Worm (Caenorhabditis elegans): ENCODE data around the gene cmk-1.
"Not testable (repeated sequence)": the region's sequence is repeated elsewhere in the genome, so short reads cannot be mapped to it uniquely, and the experiment has no call there.

cmk-1 gene

DNA sequence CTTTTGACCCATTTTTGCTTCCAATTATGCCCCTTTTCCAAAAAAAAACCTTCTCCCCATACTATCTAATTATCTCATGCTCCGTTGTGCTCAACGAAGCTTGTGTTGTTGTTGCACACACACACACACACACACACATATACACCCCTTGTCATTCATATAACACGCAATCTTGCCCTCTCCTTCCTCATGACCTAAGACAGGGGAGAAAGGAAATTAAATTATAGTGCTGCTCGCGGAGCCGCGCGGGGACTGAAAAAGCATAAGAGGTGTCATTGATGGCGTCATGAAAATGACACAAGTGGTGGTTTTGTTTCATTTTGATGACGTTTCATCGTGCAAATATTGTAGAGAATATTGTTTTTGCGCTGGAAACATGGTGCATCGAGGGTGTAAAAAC, 2.5 kb downstream of the cmk-1 start:
- TF ChIP-seq ref-2 (tag; optimal IDR thresholded peaks at IDR 0.05) (peak; percentile 6), fkh-6 (tag; optimal IDR thresholded peaks at IDR 0.05) (no peak), ceh-14 (tag; optimal IDR thresholded peaks at IDR 0.05) (peak; percentile 29), nhr-11 (tag; optimal IDR thresholded peaks at IDR 0.05) (no peak), F13H6.1 (tag; optimal IDR thresholded peaks at IDR 0.05) (no peak), unc-42 (tag; optimal IDR thresholded peaks at IDR 0.05) (peak; percentile 95), ceh-31 (tag; optimal IDR thresholded peaks at IDR 0.05) (peak; percentile 4), npax-4 (tag; optimal IDR thresholded peaks at IDR 0.05) (no peak), che-1 (tag; optimal IDR thresholded peaks at IDR 0.05) (no peak)

DNA sequence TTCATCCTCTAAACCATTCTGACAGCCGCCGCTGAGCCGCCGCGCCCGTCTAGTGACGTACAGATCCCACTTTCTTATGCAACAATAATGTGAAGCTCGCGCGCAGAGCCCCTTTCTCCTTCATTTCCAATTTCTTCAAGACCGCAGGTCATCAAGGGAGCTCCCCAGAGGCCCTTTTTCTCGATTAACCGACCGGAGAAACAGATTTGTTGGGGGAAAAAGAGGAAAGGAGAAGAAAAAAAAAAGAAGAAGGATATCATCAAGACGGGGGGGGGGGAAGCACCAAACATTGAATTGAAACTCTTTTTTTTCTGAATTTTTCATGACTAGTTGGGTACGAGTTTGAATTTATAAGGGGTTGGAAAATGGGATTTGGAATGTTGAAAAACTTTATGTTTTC, 3.1 kb downstream of the cmk-1 start:
- TF ChIP-seq fkh-6 (tag; optimal IDR thresholded peaks at IDR 0.05) (no peak), lin-11 (tag; optimal IDR thresholded peaks at IDR 0.05) (no peak), pag-3 (tag; optimal IDR thresholded peaks at IDR 0.05; ENCODE audit: borderline replicate concordance) (no peak), C38D4.7 (GFP tag; optimal IDR thresholded peaks at IDR 0.05) (no peak), ceh-14 (tag; optimal IDR thresholded peaks at IDR 0.05) (no peak), hlh-15 (tag; optimal IDR thresholded peaks at IDR 0.05) (no peak), ceh-6 (GFP tag; optimal IDR thresholded peaks at IDR 0.05) (no peak), ama-1 (optimal IDR thresholded peaks at IDR 0.05) (no peak), elt-2 (tag; optimal IDR thresholded peaks at IDR 0.05) (no peak), pqm-1 (tag; optimal IDR thresholded peaks at IDR 0.05) (no peak), pha-2 (tag; optimal IDR thresholded peaks at IDR 0.05) (no peak), K09A11.1 (tag; optimal IDR thresholded peaks at IDR 0.05; ENCODE audit: insufficient read depth) (no peak), unc-3 (GFP tag; conservative IDR thresholded peaks at IDR 0.05) (no peak), unc-3 (tag; optimal IDR thresholded peaks at IDR 0.05) (no peak), elt-4 (tag; optimal IDR thresholded peaks at IDR 0.05) (no peak), ceh-30 (tag; optimal IDR thresholded peaks at IDR 0.05) (no peak), ttx-3 (tag; optimal IDR thresholded peaks at IDR 0.05) (no peak)

DNA sequence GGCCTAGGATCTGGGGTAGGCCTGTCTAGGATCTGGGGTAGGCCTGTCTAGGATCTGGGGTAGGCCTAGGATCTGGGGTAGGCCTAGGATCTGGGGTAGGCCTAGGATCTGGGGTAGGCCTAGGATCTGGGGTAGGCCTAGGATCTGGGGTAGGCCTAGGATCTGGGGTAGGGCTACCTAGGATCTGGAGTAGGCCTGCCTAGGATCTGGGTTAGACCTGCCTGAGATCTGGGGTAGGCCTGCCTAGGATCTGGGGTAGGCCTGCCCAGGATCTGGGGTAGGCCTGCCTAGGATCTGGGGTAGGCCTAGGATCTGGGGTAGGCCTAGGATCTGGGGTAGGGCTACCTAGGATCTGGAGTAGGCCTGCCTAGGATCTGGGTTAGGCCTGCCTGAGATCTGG, 6.9 kb downstream of the cmk-1 start:
- TF ChIP-seq ceh-45 (GFP tag; IDR thresholded peaks at IDR 0.05) (peak; percentile 92), sox-2 (GFP tag; IDR thresholded peaks at IDR 0.05) (peak; percentile 78), unc-3 (GFP tag; conservative IDR thresholded peaks at IDR 0.05) (peak; percentile 89)
- TF ChIP-seq unc-3 (tag; optimal IDR thresholded peaks at IDR 0.05) = not testable (repeated sequence)

DNA sequence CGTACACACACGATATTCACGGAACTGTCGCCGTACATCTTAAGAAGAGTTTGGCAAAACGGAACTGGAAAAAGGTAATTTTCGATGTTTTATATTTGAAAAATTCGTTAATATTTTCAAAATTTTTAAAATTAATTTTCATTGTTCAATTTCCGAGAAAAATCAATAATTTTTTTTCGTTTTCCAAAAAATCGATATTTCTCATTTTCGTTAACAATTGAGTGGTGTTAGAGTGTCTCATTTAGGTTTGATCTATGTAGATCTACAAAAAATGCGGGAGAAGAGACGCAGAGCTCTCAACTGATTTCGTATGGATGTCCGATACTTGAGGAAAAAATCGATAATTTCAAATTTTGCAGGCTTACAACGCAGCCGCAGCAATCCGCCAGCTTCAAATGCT, 8.8 kb downstream of the cmk-1 start:
- TF ChIP-seq hlh-30 (tag; optimal IDR thresholded peaks at IDR 0.05; ENCODE audit: insufficient read depth) (no peak), lim-6 (tag; optimal IDR thresholded peaks at IDR 0.05) (no peak), ceh-30 (tag; optimal IDR thresholded peaks at IDR 0.05) (no peak), ceh-2 (tag; optimal IDR thresholded peaks at IDR 0.05) (no peak), pqm-1 (tag; optimal IDR thresholded peaks at IDR 0.05) (no peak), C08G9.2 (tag; optimal IDR thresholded peaks at IDR 0.05) (no peak), hlh-6 (tag; optimal IDR thresholded peaks at IDR 0.05) (no peak), dmd-4 (tag; optimal IDR thresholded peaks at IDR 0.05; ENCODE audit: borderline replicate concordance) (no peak), fax-1 (tag; optimal IDR thresholded peaks at IDR 0.05) (no peak), pat-9 (tag; optimal IDR thresholded peaks at IDR 0.05) (no peak), gmeb-2 (tag; optimal IDR thresholded peaks at IDR 0.05) (no peak), nhr-232 (tag; optimal IDR thresholded peaks at IDR 0.05) (no peak), hlh-15 (tag; optimal IDR thresholded peaks at IDR 0.05) (no peak), ceh-19 (GFP tag; optimal IDR thresholded peaks at IDR 0.05) (no peak), fkh-6 (tag; optimal IDR thresholded peaks at IDR 0.05) (no peak), unc-3 (GFP tag; conservative IDR thresholded peaks at IDR 0.05) (no peak), unc-3 (tag; optimal IDR thresholded peaks at IDR 0.05) (no peak), T23F11.4 (GFP tag; optimal IDR thresholded peaks at IDR 0.05) (no peak), odd-2 (tag; optimal IDR thresholded peaks at IDR 0.05) (no peak), ceh-18 (tag; optimal IDR thresholded peaks at IDR 0.05) (no peak), tbx-7 (tag; optimal IDR thresholded peaks at IDR 0.05) (no peak)

Data from whole organism, late embryonic.